Worm (Caenorhabditis elegans): ENCODE data around the gene lsm-5.
"Not testable (repeated sequence)": the region's sequence is repeated elsewhere in the genome, so short reads cannot be mapped to it uniquely, and the experiment has no call there.

lsm-5 gene

DNA sequence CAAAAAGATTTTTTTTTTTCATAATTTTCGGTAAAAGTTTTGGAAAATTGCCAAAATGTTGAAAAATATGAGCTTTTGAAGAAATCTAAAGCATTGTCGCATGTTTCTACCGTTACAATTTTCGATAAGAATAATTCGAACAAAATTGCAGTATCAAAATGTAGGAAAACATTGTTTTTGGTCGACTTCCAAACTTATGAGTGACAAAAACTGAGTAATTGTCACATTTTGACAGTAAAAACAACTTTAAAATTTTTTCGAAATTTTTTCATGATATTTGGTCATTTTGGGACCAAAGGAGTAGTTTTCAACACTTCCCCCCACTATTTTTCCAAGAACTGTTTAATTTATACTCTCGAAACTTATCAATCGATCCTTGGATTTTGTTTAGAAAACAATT is 24.4 kb downstream of the lsm-5 start, which contains the start of gene fbxa-139:
TSS of gene fbxa-139 (minus strand) at position 101 of the 400 bp plus-strand sequence.
- no peak for TF ChIP-seq nhr-41 (GFP tag; IDR thresholded peaks at IDR 0.05)
- TF ChIP-seq dpl-1 (GFP tag; optimal IDR thresholded peaks at IDR 0.05), result no peak
- no peak for TF ChIP-seq Y75B8A.6 (GFP tag; IDR thresholded peaks at IDR 0.05)
- no peak for TF ChIP-seq zip-11 (GFP tag; IDR thresholded peaks at IDR 0.05)
- no peak for TF ChIP-seq lir-3 (tag; optimal IDR thresholded peaks at IDR 0.05)
- no peak for TF ChIP-seq ceh-82 (tag; optimal IDR thresholded peaks at IDR 0.05)
- no peak for TF ChIP-seq Y48G9A.11 (GFP tag; IDR thresholded peaks at IDR 0.05)
- TF ChIP-seq lsy-2 (tag; optimal IDR thresholded peaks at IDR 0.05), result no peak

DNA sequence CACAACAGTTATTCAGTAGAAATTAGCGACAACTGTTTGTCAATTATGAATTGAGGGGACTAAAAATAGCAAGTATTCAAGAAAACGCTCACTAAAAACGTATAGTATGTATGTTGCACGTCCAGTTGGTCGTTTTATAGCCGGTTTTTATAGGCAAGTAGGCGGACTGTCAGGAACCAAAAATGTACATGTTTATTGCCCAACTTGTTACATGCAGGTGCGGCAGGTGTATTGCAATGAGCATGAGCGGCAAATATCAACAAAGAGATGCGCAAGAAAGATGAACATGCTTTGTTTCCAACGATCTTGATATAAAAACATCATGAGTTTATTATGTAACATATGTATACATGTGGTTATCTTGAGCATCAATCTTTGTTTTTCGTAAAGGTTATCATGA is 29.6 kb downstream of the lsm-5 start, which contains the start of gene B0391.14:
TSS of gene B0391.14 (minus strand) at position 101 of the 400 bp plus-strand sequence.
- TF ChIP-seq spr-3 (GFP tag; optimal IDR thresholded peaks at IDR 0.05); aha-1 (tag); nhr-102 (tag; optimal IDR thresholded peaks at IDR 0.05): not testable (repeated sequence)

DNA sequence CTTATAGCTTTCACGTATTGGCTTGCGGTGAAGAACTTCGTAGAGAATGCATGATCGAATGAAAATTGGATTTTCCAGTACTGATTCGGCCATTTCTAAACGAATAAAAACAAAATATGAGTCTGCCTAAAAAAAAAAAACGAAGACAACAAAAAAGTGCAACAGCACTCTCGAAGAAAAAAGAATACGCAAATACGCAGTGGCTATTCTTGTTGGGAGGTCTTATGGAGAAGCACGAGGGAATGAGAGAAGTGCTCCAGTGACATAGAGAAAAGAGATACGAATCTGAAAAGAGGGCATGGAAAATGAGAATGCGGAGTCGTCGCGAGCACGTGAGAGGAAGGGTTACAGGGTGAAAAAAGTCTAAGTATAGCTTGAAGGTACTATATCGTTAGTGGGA is 32.1 kb downstream of the lsm-5 start, which contains the start of gene fbxa-152:
TSS of gene fbxa-152 (minus strand) at position 101 of the 400 bp plus-strand sequence.
- TF ChIP-seq daf-8 (GFP tag; IDR thresholded peaks at IDR 0.05), result no peak
- TF ChIP-seq unc-62 (GFP tag; optimal IDR thresholded peaks at IDR 0.05 in 1 of 2), result peak in 1 of 2 experiments; percentile 39
- TF ChIP-seq unc-62 (tag; optimal IDR thresholded peaks at IDR 0.05), result no peak

DNA sequence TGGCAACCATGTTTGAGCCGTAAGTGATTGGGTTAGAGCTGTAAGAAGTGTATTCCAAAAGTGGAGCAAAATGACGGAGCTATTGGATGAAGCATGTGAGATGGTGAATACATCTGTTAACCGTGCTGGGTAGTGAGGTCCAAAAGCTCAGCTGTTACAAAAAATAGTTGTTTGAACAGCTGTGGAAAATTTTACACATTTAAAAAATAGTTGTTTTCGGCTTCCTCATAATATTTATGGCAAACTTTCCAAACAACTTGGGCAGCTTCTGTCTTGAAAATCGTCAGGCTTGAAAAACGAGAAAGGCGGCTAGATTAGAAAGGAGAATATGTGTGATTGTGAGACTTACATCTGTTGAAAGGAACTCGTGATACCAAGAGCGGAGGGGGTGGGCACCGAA is 34.9 kb downstream of the lsm-5 start, which contains the start of gene fbxa-154:
TSS of gene fbxa-154 (minus strand) at position 101 of the 400 bp plus-strand sequence.
- TF ChIP-seq rbr-2 (tag; optimal IDR thresholded peaks at IDR 0.05) (no peak), ztf-11 (tag; optimal IDR thresholded peaks at IDR 0.05) (no peak), F44E2.7 (GFP tag; IDR thresholded peaks at IDR 0.05) (no peak), D1046.2 (GFP tag; IDR thresholded peaks at IDR 0.05) (no peak)

DNA sequence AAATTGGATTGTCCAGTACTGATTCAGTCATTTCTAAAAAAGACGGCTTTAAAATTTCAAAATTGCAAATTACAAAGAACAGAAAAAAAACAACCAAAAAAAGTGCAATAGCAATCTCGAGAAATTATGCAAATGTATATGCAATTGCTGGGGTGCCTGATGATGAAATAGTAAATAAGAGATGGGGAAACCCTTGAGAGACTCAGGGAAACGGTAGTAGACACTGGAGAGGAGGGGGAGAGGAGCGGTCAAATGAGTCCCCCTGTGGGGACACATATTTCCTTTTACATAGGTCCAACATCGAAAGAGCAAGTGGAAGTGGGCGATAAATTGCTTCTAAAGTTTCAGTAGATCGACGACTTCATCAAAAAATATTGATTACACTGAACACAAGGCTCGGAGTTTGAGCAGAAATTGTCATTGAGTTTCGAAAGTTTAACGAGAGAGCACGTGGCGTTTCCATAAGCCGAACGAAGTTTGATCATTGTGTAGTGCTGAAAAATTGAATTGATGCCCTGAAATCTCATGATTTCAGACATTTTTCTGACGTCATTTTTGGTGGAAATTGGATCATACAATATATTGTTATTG is 40.3 kb downstream of the lsm-5 start, which contains the start of the genes fbxa-153 and str-12:
TSS of gene fbxa-153 (minus strand) at position 35 of the 591 bp plus-strand sequence.
TSS of gene str-12 (plus strand) at position 541 of the 591 bp plus-strand sequence.
- TF ChIP-seq nhr-11 (tag; optimal IDR thresholded peaks at IDR 0.05) (peak; percentile 4), nhr-28 (tag; optimal IDR thresholded peaks at IDR 0.05) (no peak), T20F7.1 (GFP tag; optimal IDR thresholded peaks at IDR 0.05) (no peak), lin-39 (tag; optimal IDR thresholded peaks at IDR 0.05) (no peak), mdt-29 (GFP tag; IDR thresholded peaks at IDR 0.05) (no peak), ZK337.2 (GFP tag; IDR thresholded peaks at IDR 0.05) (0 out of 2 replicates have a peak, but pooled peaks have one; percentile 25), zag-1 (tag; optimal IDR thresholded peaks at IDR 0.05) (no peak), dmd-8 (GFP tag; IDR thresholded peaks at IDR 0.05) (no peak)

DNA sequence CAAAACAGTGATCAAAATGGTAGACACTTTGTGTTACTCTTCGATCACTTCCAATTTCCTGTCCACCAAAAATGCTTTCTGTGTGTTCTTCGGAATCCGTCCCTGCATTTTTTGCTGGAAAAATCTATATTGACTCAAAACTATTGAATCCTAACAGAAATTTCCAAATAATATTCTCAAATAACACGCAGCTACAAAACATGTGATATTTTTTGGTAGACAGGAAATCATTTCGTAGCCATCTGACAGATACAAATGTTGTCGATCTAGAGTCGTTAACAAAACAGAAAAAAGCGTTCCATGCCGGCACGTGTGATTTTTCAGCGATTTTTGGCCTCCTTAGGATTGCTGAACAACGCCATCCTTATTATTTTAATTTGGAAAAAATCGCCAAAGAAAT is 42.7 kb downstream of the lsm-5 start, which contains the start of gene str-263:
TSS of gene str-263 (plus strand) at position 301 of the 400 bp plus-strand sequence.
- no peak for TF ChIP-seq unc-62 (GFP tag; optimal IDR thresholded peaks at IDR 0.05 in 1 of 2)
- TF ChIP-seq unc-62 (tag; optimal IDR thresholded peaks at IDR 0.05), result no peak
- TF ChIP-seq duxl-1 (tag; optimal IDR thresholded peaks at IDR 0.05; ENCODE audit: poor library complexity), result no peak
- no peak for TF ChIP-seq nhr-77 (tag; optimal IDR thresholded peaks at IDR 0.05)
- TF ChIP-seq egl-43 (GFP tag; IDR thresholded peaks at IDR 0.05), result no peak
- no peak for TF ChIP-seq ceh-62 (tag; optimal IDR thresholded peaks at IDR 0.05)
- TF ChIP-seq vab-7 (GFP tag; IDR thresholded peaks at IDR 0.05), result no peak
- TF ChIP-seq dmd-8 (GFP tag; IDR thresholded peaks at IDR 0.05), result no peak
- TF ChIP-seq hif-1 (tag; optimal IDR thresholded peaks at IDR 0.05), result no peak
- TF ChIP-seq jun-1 (tag; optimal IDR thresholded peaks at IDR 0.05), result no peak
- no peak for TF ChIP-seq ces-1 (GFP tag; optimal IDR thresholded peaks at IDR 0.05)
- no peak for TF ChIP-seq snpc-1.2 (GFP tag; IDR thresholded peaks at IDR 0.05)
- TF ChIP-seq Y48G9A.11 (GFP tag; IDR thresholded peaks at IDR 0.05), result no peak
- TF ChIP-seq spr-1 (tag; optimal IDR thresholded peaks at IDR 0.05), result no peak
- no peak for TF ChIP-seq Y5F2A.4 (GFP tag; optimal IDR thresholded peaks at IDR 0.05)
